Worm (Caenorhabditis elegans) whole organism, L2 larva: ENCODE results near the gene Y46G5A.36.

Source experiments
- blmp-1 ChIP-seq: sonication (generic microtip); optimal IDR thresholded peaks from 2 replicates; lab custom pipeline; 2017; ENCODE audit warnings: missing genetic modification characterization, mild to moderate bottlenecking, missing compliant biosample characterization, antibody characterized with exemption, moderate library complexity; ENCODE audit not compliant: insufficient read depth
- dmd-4 ChIP-seq: sonication (generic microtip); optimal IDR thresholded peaks from 2 replicates; lab custom pipeline; 2017; ENCODE audit warnings: missing biosample characterization, missing genetic modification characterization
- egl-27 ChIP-seq: sonication (generic microtip); optimal IDR thresholded peaks from 3 replicates; lab custom pipeline; 2017; ENCODE audit warnings: missing biosample characterization, missing genetic modification reagents, missing genetic modification characterization
- elt-1 ChIP-seq: fragments of 150-350 bp; optimal IDR thresholded peaks from 2 replicates; lab custom pipeline; 2014; ENCODE audit warnings: missing biosample characterization, missing genetic modification characterization
- elt-3 ChIP-seq: sonication (generic microtip); optimal IDR thresholded peaks from 2 replicates; lab custom pipeline; 2017; ENCODE audit warnings: missing biosample characterization, missing genetic modification characterization
- lin-39 ChIP-seq: fragments of 150-350 bp; optimal IDR thresholded peaks from 2 replicates; lab custom pipeline; 2014; ENCODE audit warnings: missing biosample characterization, missing genetic modification reagents, missing genetic modification characterization
- skn-1 ChIP-seq: sonication (generic microtip); optimal IDR thresholded peaks from 2 replicates; lab custom pipeline; 2017; ENCODE audit warnings: missing biosample characterization, missing genetic modification characterization
- unc-39 ChIP-seq: fragments of 150-350 bp; optimal IDR thresholded peaks from 2 replicates; lab custom pipeline; 2014; ENCODE audit warnings: missing biosample characterization, missing genetic modification characterization
- unc-55 ChIP-seq: fragments of 150-350 bp; sonication (generic microtip); optimal IDR thresholded peaks from 3 replicates; lab custom pipeline; 2014; ENCODE audit warnings: missing biosample characterization, missing genetic modification reagents, missing genetic modification characterization
- unc-62 ChIP-seq: fragments of 150-350 bp; optimal IDR thresholded peaks from 2 replicates; lab custom pipeline; 2014; ENCODE audit warnings: missing biosample characterization, missing genetic modification reagents, missing genetic modification characterization
- ztf-11 ChIP-seq: sonication (generic microtip); optimal IDR thresholded peaks from 2 replicates; lab custom pipeline; 2017; ENCODE audit warnings: missing biosample characterization, missing genetic modification characterization

ce11 chrII:12805765-12806384, 17.6 kb upstream of the Y46G5A.36 start:
- no peak for TF ChIP-seq unc-62 (GFP tag; lab: Kevin White, UChicago)
- no peak for TF ChIP-seq elt-1 (tag; lab: Kevin White, UChicago)
- TF ChIP-seq skn-1: no peak
- TF ChIP-seq egl-27 (tag; lab: Kevin White, UChicago): peak; percentile 9
- TF ChIP-seq unc-39 (tag; lab: Kevin White, UChicago): no peak
- TF ChIP-seq dmd-4 (tag; lab: Kevin White, UChicago): no peak
- TF ChIP-seq blmp-1: no peak
- no peak for TF ChIP-seq elt-3
- no peak for TF ChIP-seq ztf-11 (tag; lab: Kevin White, UChicago)
- TF ChIP-seq lin-39: no peak
- TF ChIP-seq unc-55 (GFP tag; lab: Kevin White, UChicago): peak; percentile 76
